Worm (Caenorhabditis elegans): ENCODE results near the gene F49C5.16.

The F49C5.16 gene

ce11 chrII:12577754-12578153 is 30.1 kb downstream of the F49C5.16 start, which contains the start of gene clec-8:
TSS of gene clec-8 (minus strand) at chrII:12578061.
- TF ChIP-seq lin-54 (GFP tag; optimal IDR thresholded peaks at IDR 0.05) (no peak), akir-1 (GFP tag; optimal IDR thresholded peaks at IDR 0.05) (no peak), snpc-1.1 (tag; optimal IDR thresholded peaks at IDR 0.05; ENCODE audit: insufficient read depth) (no peak), K12H6.12 (tag; optimal IDR thresholded peaks at IDR 0.05) (no peak), unc-62 (GFP tag; optimal IDR thresholded peaks at IDR 0.05) (no peak), nhr-80 (tag; optimal IDR thresholded peaks at IDR 0.05) (peak; percentile 85), lsy-27 (tag; optimal IDR thresholded peaks at IDR 0.05; ENCODE audit: borderline replicate concordance, insufficient read depth) (no peak), dox-1 (GFP tag; IDR thresholded peaks at IDR 0.05) (0 out of 2 replicates have a peak, but pooled peaks have one; percentile 12), snpc-1.3 (tag; optimal IDR thresholded peaks at IDR 0.05; ENCODE audit: insufficient read depth) (no peak), ztf-18 (tag; optimal IDR thresholded peaks at IDR 0.05) (no peak)

DNA sequence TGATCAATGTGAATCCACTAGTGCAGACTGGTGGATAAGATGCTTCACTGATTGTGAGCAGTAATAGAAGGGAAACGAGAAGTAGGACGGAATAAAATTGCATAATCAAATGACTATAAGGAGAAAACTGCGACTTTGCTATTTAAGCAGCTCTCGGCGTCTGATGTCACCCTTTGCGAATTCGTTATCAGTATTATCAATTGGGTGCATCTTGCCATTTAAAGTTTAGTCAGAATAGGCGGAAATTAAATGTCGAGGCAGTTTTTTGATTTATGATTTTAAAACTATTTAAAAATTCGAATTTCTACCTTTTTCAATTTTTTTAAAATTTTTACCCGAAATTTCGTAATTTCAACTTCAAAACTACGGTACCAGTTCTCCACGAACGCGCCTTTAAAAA is 33.3 kb downstream of the F49C5.16 start, which contains the start of gene clec-4:
TSS of gene clec-4 (minus strand) at position 162 of the 400 bp plus-strand sequence.
- TF ChIP-seq B0261.1 (tag; optimal IDR thresholded peaks at IDR 0.05) (no peak), nhr-80 (tag; optimal IDR thresholded peaks at IDR 0.05) (peak; percentile 45)

Data from whole organism, young adult.